Worm (Caenorhabditis elegans) whole organism, L3 larva: ENCODE data around the gene chil-27.
"Not testable (repeated sequence)": the region's sequence is repeated elsewhere in the genome, so short reads cannot be mapped to it uniquely, and the experiment has no call there.

ENCODE experiments used
- ZK546.5 ChIP-seq: sonication (generic microtip); optimal IDR thresholded peaks from 2 replicates; lab custom pipeline; 2017; ENCODE audit warnings: missing biosample characterization, missing genetic modification characterization
- ama-1 ChIP-seq: fragments of 150-350 bp; optimal IDR thresholded peaks from 2 replicates; lab custom pipeline; 2018
- ceh-16 ChIP-seq: sonication (generic microtip); optimal IDR thresholded peaks from 2 replicates; lab custom pipeline; 2017; ENCODE audit warnings: missing biosample characterization, missing genetic modification characterization
- fkh-10 ChIP-seq: sonication (generic microtip); optimal IDR thresholded peaks from 2 replicates; lab custom pipeline; 2017; ENCODE audit warnings: missing biosample characterization, missing genetic modification reagents, missing genetic modification characterization
- fos-1 ChIP-seq: fragments of 150-350 bp; optimal IDR thresholded peaks from 2 replicates; lab custom pipeline; 2014; ENCODE audit warnings: missing biosample characterization, missing genetic modification characterization
- lin-15B ChIP-seq: fragments of 150-350 bp; optimal IDR thresholded peaks from 2 replicates; lab custom pipeline; 2014; ENCODE audit warnings: missing biosample characterization, missing genetic modification characterization
- nhr-11 ChIP-seq: fragments of 150-350 bp; optimal IDR thresholded peaks from 2 replicates; lab custom pipeline; 2014; ENCODE audit warnings: missing biosample characterization, missing genetic modification characterization
- nhr-12 ChIP-seq: fragments of 150-350 bp; optimal IDR thresholded peaks from 2 replicates; lab custom pipeline; 2014; ENCODE audit warnings: missing biosample characterization, missing genetic modification characterization
- nhr-25 ChIP-seq: sonication (generic microtip); optimal IDR thresholded peaks from 2 replicates; lab custom pipeline; 2017; ENCODE audit warnings: missing biosample characterization, missing genetic modification characterization
- sea-2 ChIP-seq: fragments of 150-350 bp; sonication (generic microtip); optimal IDR thresholded peaks from 4 replicates; lab custom pipeline; 2014; ENCODE audit warnings: missing biosample characterization, missing genetic modification reagents, missing genetic modification characterization
- unc-39 ChIP-seq: sonication (generic microtip); optimal IDR thresholded peaks from 4 replicates; lab custom pipeline; 2017; ENCODE audit warnings: missing biosample characterization, missing genetic modification characterization
- unc-62 ChIP-seq: fragments of 150-350 bp; sonication (generic microtip); optimal IDR thresholded peaks from 4 replicates; lab custom pipeline; 2014; ENCODE audit warnings: missing biosample characterization, missing genetic modification reagents, missing genetic modification characterization
- ztf-11 ChIP-seq: fragments of 150-350 bp; optimal IDR thresholded peaks from 2 replicates; lab custom pipeline; 2014; ENCODE audit warnings: missing biosample characterization, missing genetic modification characterization
- ztf-4 ChIP-seq: fragments of 150-350 bp; optimal IDR thresholded peaks from 2 replicates; lab custom pipeline; 2014; ENCODE audit warnings: missing biosample characterization, missing genetic modification characterization

DNA sequence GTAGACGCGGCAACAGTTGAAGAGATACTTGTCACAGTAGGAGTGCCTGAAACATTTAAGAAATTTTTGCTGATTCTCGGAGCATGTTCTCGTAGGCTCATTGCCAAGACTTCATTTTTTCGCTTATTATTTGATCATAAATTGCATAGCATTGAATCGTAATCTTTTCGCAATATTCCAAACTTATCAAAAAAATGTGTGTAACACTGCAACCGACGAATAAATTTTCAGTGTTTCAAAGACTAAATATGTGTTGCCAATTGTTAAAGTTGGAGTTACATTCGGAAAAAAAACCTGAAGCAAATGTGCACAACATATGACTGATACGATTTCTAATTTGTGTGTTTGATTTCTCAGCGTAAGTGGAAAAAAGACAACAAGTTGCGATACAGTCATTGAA is 18.2 kb upstream of the chil-27 start, which contains the start of gene R09D1.14:
- not testable (repeated sequence) for TF ChIP-seq fos-1; ztf-11 (tag; lab: Kevin White, UChicago); nhr-12; ztf-4 (tag; lab: Kevin White, UChicago); ceh-16 (tag; lab: Kevin White, UChicago); ama-1 (lab: Kevin White, UChicago); lin-15B (tag; lab: Kevin White, UChicago); nhr-11 (tag; lab: Kevin White, UChicago); unc-62 (GFP tag; lab: Kevin White, UChicago); fkh-10; ZK546.5 (tag; lab: Kevin White, UChicago); sea-2 (GFP tag; lab: Kevin White, UChicago); unc-39 (tag; lab: Kevin White, UChicago); nhr-25 (tag; lab: Kevin White, UChicago)
